Worm (Caenorhabditis elegans) whole organism, L1 larva: ENCODE data around the gene Y57G11B.5.
A peak's percentile ranks its signal among the peaks of the same experiment; 100 is the strongest.

Experiments
- C16A3.4 ChIP-seq: fragments of 150-350 bp; optimal IDR thresholded peaks from 2 replicates; lab custom pipeline; 2014; ENCODE audit warnings: missing biosample characterization, missing genetic modification characterization
- C34B4.2 ChIP-seq: sonication (generic microtip); optimal IDR thresholded peaks from 2 replicates; lab custom pipeline; 2017; ENCODE audit warnings: mild to moderate bottlenecking, missing genetic modification characterization, missing compliant biosample characterization
- Y116A8C.19 ChIP-seq: sonication (generic microtip); optimal IDR thresholded peaks from 2 replicates; lab custom pipeline; 2016; ENCODE audit warnings: missing compliant biosample characterization, missing genetic modification characterization, borderline replicate concordance
- ceh-82 ChIP-seq, 3 experiments: fragments of 150-350 bp in 1 of 3; sonication (generic microtip) in 2 of 3; optimal IDR thresholded peaks; 2 replicates each; lab custom pipeline; 2014 to 2017; ENCODE audit warnings: missing biosample characterization in 3 of 3, missing genetic modification characterization in 3 of 3
- ceh-88 ChIP-seq: fragments of 200-800 bp; sonication (Bioruptor generic); IDR thresholded peaks from 2 replicates; pipeline ENCODE4 v1.3.6; 2022; ENCODE audit warnings: missing genetic modification characterization, missing compliant biosample characterization
- ces-1 ChIP-seq: fragments of 150-350 bp; optimal IDR thresholded peaks from 2 replicates; lab custom pipeline; 2014; ENCODE audit warnings: missing biosample characterization, missing genetic modification reagents, missing genetic modification characterization
- efl-1 ChIP-seq, 4 experiments: fragments of 150-350 bp; optimal IDR thresholded peaks in 3 of 4; peaks in 1 of 4; 1 replicate in 1 of 4; 2 replicates in 3 of 4; lab custom pipeline; 2014; ENCODE audit warnings: missing biosample characterization in 2 of 4, missing genetic modification characterization in 2 of 4, missing genetic modification reagents in 2 of 4
- efl-3 ChIP-seq: fragments of 200-800 bp; sonication (Bioruptor generic); optimal IDR thresholded peaks from 2 replicates; lab custom pipeline; 2018; ENCODE audit warnings: mild to moderate bottlenecking, missing genetic modification characterization, missing compliant biosample characterization
- egl-27 ChIP-seq, 2 experiments: fragments of 150-350 bp in 1 of 2; sonication (generic microtip); optimal IDR thresholded peaks; 3 replicates each; lab custom pipeline; 2017 to 2018; ENCODE audit warnings: missing biosample characterization in 2 of 2, missing genetic modification characterization in 2 of 2, missing genetic modification reagents in 2 of 2
- elt-2 ChIP-seq: sonication (generic microtip); optimal IDR thresholded peaks from 2 replicates; lab custom pipeline; 2016; ENCODE audit warnings: missing genetic modification characterization, mild to moderate bottlenecking, inconsistent platforms, missing compliant biosample characterization, missing genetic modification reagents
- elt-3 ChIP-seq, 6 experiments: fragments of 150-350 bp in 1 of 6; sonication (generic microtip); optimal IDR thresholded peaks; 2 replicates each; lab custom pipeline; 2017 to 2018; ENCODE audit warnings: missing biosample characterization in 6 of 6, missing genetic modification characterization in 6 of 6, inconsistent platforms in 1 of 6
- fkh-8 ChIP-seq: sonication (generic microtip); optimal IDR thresholded peaks from 2 replicates; lab custom pipeline; 2016; ENCODE audit warnings: mild to moderate bottlenecking, missing genetic modification characterization, missing compliant biosample characterization
- fos-1 ChIP-seq: fragments of 150-350 bp; optimal IDR thresholded peaks from 2 replicates; lab custom pipeline; 2014; ENCODE audit warnings: missing biosample characterization, missing genetic modification characterization
- grh-1 ChIP-seq: fragments of 200-800 bp; sonication (Bioruptor generic); IDR thresholded peaks from 2 replicates; pipeline ENCODE4 v1.3.6; 2022; ENCODE audit warnings: missing genetic modification reagents, missing genetic modification characterization, missing compliant biosample characterization
- irx-1 ChIP-seq: sonication (generic microtip); optimal IDR thresholded peaks from 2 replicates; lab custom pipeline; 2016; ENCODE audit warnings: missing genetic modification characterization, missing compliant biosample characterization
- jun-1 ChIP-seq: fragments of 150-350 bp; optimal IDR thresholded peaks from 2 replicates; lab custom pipeline; 2014; ENCODE audit warnings: missing biosample characterization, missing genetic modification reagents, missing genetic modification characterization
- lin-15B ChIP-seq: fragments of 150-350 bp; sonication (generic microtip); optimal IDR thresholded peaks from 3 replicates; lab custom pipeline; 2014; ENCODE audit warnings: missing biosample characterization, missing genetic modification characterization
- lin-35 ChIP-seq, 2 experiments: fragments of 150-350 bp; optimal IDR thresholded peaks; 2 replicates each; lab custom pipeline; 2014; ENCODE audit warnings: missing biosample characterization in 2 of 2, missing genetic modification characterization in 2 of 2, missing genetic modification reagents in 2 of 2
- lin-39 ChIP-seq: fragments of 150-350 bp; optimal IDR thresholded peaks from 2 replicates; lab custom pipeline; 2014; ENCODE audit warnings: missing biosample characterization, missing genetic modification reagents, missing genetic modification characterization
- lsy-2 ChIP-seq, 2 experiments: fragments of 150-350 bp; optimal IDR thresholded peaks; 2 replicates each; lab custom pipeline; 2014; ENCODE audit warnings: missing biosample characterization in 2 of 2, missing genetic modification characterization in 2 of 2
- mab-9 ChIP-seq: fragments of 200-800 bp; sonication (Bioruptor generic); IDR thresholded peaks from 2 replicates; pipeline ENCODE4 v1.3.6; 2022; ENCODE audit warnings: missing genetic modification reagents, missing genetic modification characterization, missing compliant biosample characterization
- mdl-1 ChIP-seq, 2 experiments: fragments of 150-350 bp; optimal IDR thresholded peaks; 2 replicates each; lab custom pipeline; 2014 to 2017; ENCODE audit warnings: missing biosample characterization in 2 of 2, missing genetic modification characterization in 2 of 2, inconsistent platforms in 1 of 2
- mef-2 ChIP-seq: fragments of 150-350 bp; optimal IDR thresholded peaks from 2 replicates; lab custom pipeline; 2014; ENCODE audit warnings: missing biosample characterization, missing genetic modification characterization
- mep-1 ChIP-seq: fragments of 150-350 bp; optimal IDR thresholded peaks from 2 replicates; lab custom pipeline; 2014; ENCODE audit warnings: missing biosample characterization, missing genetic modification characterization
- nhr-20 ChIP-seq: sonication (generic microtip); optimal IDR thresholded peaks from 2 replicates; lab custom pipeline; 2016; ENCODE audit warnings: mild to moderate bottlenecking, missing genetic modification characterization, missing compliant biosample characterization
- nhr-47 ChIP-seq: sonication (generic microtip); optimal IDR thresholded peaks from 2 replicates; lab custom pipeline; 2016; ENCODE audit warnings: mild to moderate bottlenecking, missing genetic modification characterization, moderate library complexity, missing compliant biosample characterization
- nhr-71 ChIP-seq: sonication (generic microtip); optimal IDR thresholded peaks from 2 replicates; lab custom pipeline; 2016; ENCODE audit warnings: mild to moderate bottlenecking, missing genetic modification characterization, moderate library complexity, missing compliant biosample characterization
- nhr-76 ChIP-seq: sonication (generic microtip); optimal IDR thresholded peaks from 2 replicates; lab custom pipeline; 2017; ENCODE audit warnings: missing biosample characterization, missing genetic modification characterization
- nhr-84 ChIP-seq: sonication (generic microtip); optimal IDR thresholded peaks from 2 replicates; lab custom pipeline; 2017; ENCODE audit warnings: missing biosample characterization, missing genetic modification characterization
- nhr-85 ChIP-seq: sonication (generic microtip); peaks from one replicate; lab custom pipeline; 2016; ENCODE audit warnings: missing genetic modification characterization, inconsistent platforms, missing compliant biosample characterization
- nhr-90 ChIP-seq: sonication (generic microtip); optimal IDR thresholded peaks from 2 replicates; lab custom pipeline; 2016; ENCODE audit warnings: mild to moderate bottlenecking, missing genetic modification characterization, missing compliant biosample characterization; ENCODE audit not compliant: poor library complexity
- pag-3 ChIP-seq: sonication (generic microtip); optimal IDR thresholded peaks from 2 replicates; lab custom pipeline; 2017; ENCODE audit warnings: missing genetic modification characterization, mild to moderate bottlenecking, missing compliant biosample characterization, antibody characterized with exemption, borderline replicate concordance; ENCODE audit not compliant: insufficient read depth
- pax-3 ChIP-seq: fragments of 200-800 bp; sonication (Bioruptor generic); optimal IDR thresholded peaks from 2 replicates; lab custom pipeline; 2018; ENCODE audit warnings: mild to moderate bottlenecking, missing genetic modification characterization, moderate library complexity, missing compliant biosample characterization
- rnt-1 ChIP-seq: sonication (generic microtip); optimal IDR thresholded peaks from 2 replicates; lab custom pipeline; 2016; ENCODE audit warnings: mild to moderate bottlenecking, missing genetic modification characterization, moderate library complexity, missing compliant biosample characterization
- skn-1 ChIP-seq: fragments of 150-350 bp; optimal IDR thresholded peaks from 2 replicates; lab custom pipeline; 2014; ENCODE audit warnings: missing biosample characterization, missing genetic modification characterization
- snu-23 ChIP-seq: sonication (generic microtip); optimal IDR thresholded peaks from 2 replicates; lab custom pipeline; 2016; ENCODE audit warnings: missing genetic modification characterization, missing compliant biosample characterization
- sox-4 ChIP-seq: sonication (generic microtip); optimal IDR thresholded peaks from 2 replicates; lab custom pipeline; 2016; ENCODE audit warnings: missing genetic modification characterization, missing compliant biosample characterization
- sup-37 ChIP-seq: fragments of 200-800 bp; sonication (Bioruptor generic); optimal IDR thresholded peaks from 2 replicates; lab custom pipeline; 2018; ENCODE audit warnings: mild to moderate bottlenecking, missing genetic modification characterization, missing compliant biosample characterization
- swsn-7 ChIP-seq: sonication (generic microtip); optimal IDR thresholded peaks from 2 replicates; lab custom pipeline; 2016; ENCODE audit warnings: missing genetic modification characterization, missing compliant biosample characterization
- tbx-2 ChIP-seq: sonication (generic microtip); optimal IDR thresholded peaks from 2 replicates; lab custom pipeline; 2016; ENCODE audit warnings: missing genetic modification characterization, missing compliant biosample characterization
- tlp-1 ChIP-seq: fragments of 150-350 bp; optimal IDR thresholded peaks from 2 replicates; lab custom pipeline; 2014; ENCODE audit warnings: missing biosample characterization, missing genetic modification characterization
- unc-130 ChIP-seq: fragments of 150-350 bp; optimal IDR thresholded peaks from 2 replicates; lab custom pipeline; 2017; ENCODE audit warnings: missing biosample characterization, missing genetic modification characterization, inconsistent platforms
- unc-62 ChIP-seq: fragments of 150-350 bp; optimal IDR thresholded peaks from 2 replicates; lab custom pipeline; 2014; ENCODE audit warnings: missing biosample characterization, missing genetic modification reagents, missing genetic modification characterization
- vab-15 ChIP-seq: sonication (generic microtip); optimal IDR thresholded peaks from 2 replicates; lab custom pipeline; 2017; ENCODE audit warnings: missing genotype, mild to moderate bottlenecking, missing genetic modification characterization, missing compliant biosample characterization
- ztf-4 ChIP-seq: fragments of 150-350 bp; optimal IDR thresholded peaks from 2 replicates; lab custom pipeline; 2014; ENCODE audit warnings: missing biosample characterization, missing genetic modification characterization

Y57G11B.5 gene

ce11 chrIV:14580939-14581338, 6.3 kb downstream of the Y57G11B.5 start, which contains the start of gene irld-18:
irld-18 (minus strand) TSS chrIV:14581039.
- TF ChIP-seq unc-62 (GFP tag; lab: Kevin White, UChicago) = no peak
- TF ChIP-seq efl-3 (GFP tag; lab: Kevin White, UChicago) = no peak
- TF ChIP-seq mdl-1 (tag; optimal IDR thresholded peaks at IDR 0.05; lab: Kevin White, UChicago) = no peak
- TF ChIP-seq egl-27 (tag; optimal IDR thresholded peaks at IDR 0.05; lab: Kevin White, UChicago) = no peak

- no peak for TF ChIP-seq nhr-47 (tag; lab: Kevin White, UChicago)
- no peak for TF ChIP-seq sup-37 (GFP tag; lab: Kevin White, UChicago)
- TF ChIP-seq rnt-1 (tag; lab: Kevin White, UChicago) = no peak
- TF ChIP-seq ces-1 (GFP tag; lab: Kevin White, UChicago) = no peak
- TF ChIP-seq efl-1 (optimal IDR thresholded peaks at IDR 0.05; lab: Kevin White, UChicago) = no peak
- no peak for TF ChIP-seq efl-1 (GFP tag; optimal IDR thresholded peaks at IDR 0.05 in 1 of 2; lab: Kevin White, UChicago)
- no peak for TF ChIP-seq tbx-2 (tag; lab: Kevin White, UChicago)
- no peak for TF ChIP-seq lin-39 (tag; lab: Kevin White, UChicago)
- no peak for TF ChIP-seq grh-1 (GFP tag; lab: Robert Waterston, UW)
- no peak for TF ChIP-seq tlp-1 (tag; lab: Kevin White, UChicago)
Observed at ce11 chrIV:14586759-14587158, 12.1 kb downstream of the Y57G11B.5 start.

ce11 chrIV:14587589-14587988, 13.0 kb downstream of the Y57G11B.5 start:
- no peak for TF ChIP-seq efl-1 (optimal IDR thresholded peaks at IDR 0.05; lab: Kevin White, UChicago)
- TF ChIP-seq efl-1 (GFP tag; optimal IDR thresholded peaks at IDR 0.05 in 1 of 2; lab: Kevin White, UChicago) = peak in 1 of 2 experiments; percentile 90
- TF ChIP-seq mef-2 (tag; lab: Kevin White, UChicago) = no peak
- TF ChIP-seq C34B4.2 (tag; lab: Kevin White, UChicago) = no peak
- TF ChIP-seq nhr-76 = no peak
- TF ChIP-seq, all 84 proteins: peak for 1

DNA sequence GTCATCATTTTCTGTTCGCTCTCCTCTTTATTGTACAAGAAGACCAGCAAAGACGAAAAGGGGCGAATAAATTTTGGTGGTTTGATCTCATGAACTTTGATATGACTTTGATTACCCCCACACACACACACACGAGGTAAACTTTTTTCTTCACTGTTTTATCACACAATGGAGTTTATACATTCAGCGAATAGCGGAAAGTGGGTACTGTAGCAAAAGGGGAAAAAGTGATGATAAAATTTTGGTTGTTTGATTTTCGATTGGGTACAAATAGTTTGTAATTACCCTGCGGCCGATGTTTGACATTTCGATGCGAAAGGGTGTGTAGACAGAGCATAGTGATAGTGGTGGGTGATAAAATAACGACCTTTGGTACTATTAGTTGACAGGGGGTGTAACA, 19.6 kb downstream of the Y57G11B.5 start:
- TF ChIP-seq lsy-2 (tag; optimal IDR thresholded peaks at IDR 0.05; lab: Kevin White, UChicago) (peak; percentile 76 to 94), mdl-1 (tag; optimal IDR thresholded peaks at IDR 0.05; lab: Kevin White, UChicago) (peak; percentile 65 to 90), elt-3 (tag; optimal IDR thresholded peaks at IDR 0.05; lab: Kevin White, UChicago) (peak; percentile 94 to 99 (median 98)), snu-23 (GFP tag; lab: Kevin White, UChicago) (peak; percentile 89), nhr-76 (peak; percentile 65), pax-3 (tag; lab: Kevin White, UChicago) (peak; percentile 55), egl-27 (tag; optimal IDR thresholded peaks at IDR 0.05; lab: Kevin White, UChicago) (peak; percentile 83 to 87), nhr-85 (peak; percentile 100), nhr-71 (tag; lab: Kevin White, UChicago) (peak; percentile 97), pag-3 (tag; lab: Kevin White, UChicago) (peak; percentile 64), ztf-4 (peak; percentile 71), unc-130 (no peak), elt-2 (tag; lab: Kevin White, UChicago) (peak; percentile 99), irx-1 (tag; lab: Kevin White, UChicago) (peak; percentile 65), fkh-8 (tag; lab: Kevin White, UChicago) (no peak), swsn-7 (tag; lab: Kevin White, UChicago) (peak; percentile 27), nhr-84 (tag; lab: Kevin White, UChicago) (no peak), ceh-88 (GFP tag; lab: Robert Waterston, UW) (peak; percentile 45; the same call in 1 of the 2 replicates), jun-1 (peak; percentile 82), C16A3.4 (peak; percentile 48), vab-15 (tag; lab: Kevin White, UChicago) (peak; percentile 82), Y116A8C.19 (tag; lab: Kevin White, UChicago) (no peak), nhr-90 (tag; lab: Kevin White, UChicago) (peak; percentile 94), nhr-20 (tag; lab: Kevin White, UChicago) (peak; percentile 100), ceh-82 (tag; optimal IDR thresholded peaks at IDR 0.05; lab: Kevin White, UChicago) (peak in 1 of 3 experiments; percentile 28), mab-9 (GFP tag; lab: Robert Waterston, UW) (no peak), mep-1 (peak; percentile 78), lin-15B (tag; lab: Kevin White, UChicago) (no peak), fos-1 (tag; lab: Kevin White, UChicago) (peak; percentile 59), skn-1 (tag; lab: Kevin White, UChicago) (peak; percentile 82), efl-1 (optimal IDR thresholded peaks at IDR 0.05; lab: Kevin White, UChicago) (peak; percentile 7 to 37), efl-1 (GFP tag; optimal IDR thresholded peaks at IDR 0.05 in 1 of 2; lab: Kevin White, UChicago) (peak in 1 of 2 experiments; percentile 94), lin-35 (GFP tag; optimal IDR thresholded peaks at IDR 0.05; lab: Kevin White, UChicago) (peak in 1 of 2 experiments; percentile 83), sox-4 (tag; lab: Kevin White, UChicago) (no peak)
